Worm (Caenorhabditis elegans) whole organism, L4 larva: Measurements from ENCODE around the gene myrf-1.

Source experiments
- F10B5.3 ChIP-seq: sonication (generic microtip); optimal IDR thresholded peaks from 2 replicates; lab custom pipeline; 2016; ENCODE audit warnings: mild to moderate bottlenecking, missing genetic modification characterization, missing compliant biosample characterization
- F49E8.2 ChIP-seq: sonication (generic microtip); optimal IDR thresholded peaks from 2 replicates; lab custom pipeline; 2016; ENCODE audit warnings: missing compliant biosample characterization, mild to moderate bottlenecking, missing genetic modification characterization, borderline replicate concordance
- R02D3.7 ChIP-seq: fragments of 150-350 bp; sonication (generic microtip); optimal IDR thresholded peaks from 3 replicates; lab custom pipeline; 2014; ENCODE audit warnings: missing biosample characterization, missing genetic modification characterization
- Y5F2A.4 ChIP-seq: fragments of 200-800 bp; sonication (Bioruptor generic); optimal IDR thresholded peaks from 2 replicates; lab custom pipeline; 2018; ENCODE audit warnings: mild to moderate bottlenecking, missing genetic modification characterization, missing compliant biosample characterization
- ama-1 ChIP-seq: fragments of 150-350 bp; optimal IDR thresholded peaks from 2 replicates; lab custom pipeline; 2014; ENCODE audit warnings: inconsistent platforms, mixed read lengths
- arid-1 ChIP-seq: fragments of 200-800 bp; sonication (Bioruptor generic); conservative IDR thresholded peaks from 2 replicates; pipeline ENCODE4 v1.3.6; 2022; ENCODE audit warnings: missing genetic modification reagents, missing genetic modification characterization, missing compliant biosample characterization
- ceh-44 ChIP-seq: fragments of 200-800 bp; sonication (Bioruptor generic); IDR thresholded peaks from 2 replicates; pipeline ENCODE4 v1.3.6; 2022; ENCODE audit warnings: missing genetic modification reagents, missing genetic modification characterization, missing compliant biosample characterization
- ceh-62 ChIP-seq: sonication (generic microtip); optimal IDR thresholded peaks from 2 replicates; lab custom pipeline; 2017; ENCODE audit warnings: missing biosample characterization, missing genetic modification characterization
- ceh-82 ChIP-seq: sonication (generic microtip); optimal IDR thresholded peaks from 2 replicates; lab custom pipeline; 2017; ENCODE audit warnings: missing biosample characterization, missing genetic modification characterization
- ces-1 ChIP-seq: fragments of 150-350 bp; sonication (generic microtip); optimal IDR thresholded peaks from 4 replicates; lab custom pipeline; 2014; ENCODE audit warnings: missing biosample characterization, missing genetic modification reagents, missing genetic modification characterization
- ctbp-1 ChIP-seq: fragments of 200-800 bp; sonication (Bioruptor generic); IDR thresholded peaks from 2 replicates; pipeline ENCODE4 v1.3.6; 2022; ENCODE audit warnings: missing genetic modification reagents, missing genetic modification characterization, missing compliant biosample characterization
- daf-16 ChIP-seq, 3 experiments: sonication (generic microtip); optimal IDR thresholded peaks; 2 replicates each; lab custom pipeline; 2016 to 2017; ENCODE audit warnings: missing genetic modification characterization in 3 of 3, missing genetic modification reagents in 3 of 3, mild to moderate bottlenecking in 2 of 3, missing compliant biosample characterization in 2 of 3, missing biosample characterization in 1 of 3, moderate library complexity in 1 of 3
- dmd-9 ChIP-seq: fragments of 200-800 bp; sonication (Bioruptor generic); IDR thresholded peaks from 2 replicates; pipeline ENCODE4 v1.3.6; 2022; ENCODE audit warnings: missing genetic modification reagents, missing genetic modification characterization, missing compliant biosample characterization
- dpl-1 ChIP-seq: fragments of 150-350 bp; optimal IDR thresholded peaks from 2 replicates; lab custom pipeline; 2014; ENCODE audit warnings: missing biosample characterization, missing genetic modification reagents, missing genetic modification characterization
- dve-1 ChIP-seq: sonication (generic microtip); optimal IDR thresholded peaks from 2 replicates; lab custom pipeline; 2017; ENCODE audit warnings: antibody characterized with exemption, mild to moderate bottlenecking, missing genetic modification characterization, missing compliant biosample characterization; ENCODE audit not compliant: insufficient read depth
- fkh-10 ChIP-seq: fragments of 150-350 bp; optimal IDR thresholded peaks from 2 replicates; lab custom pipeline; 2014; ENCODE audit warnings: missing biosample characterization, missing genetic modification reagents, missing genetic modification characterization
- gei-8 ChIP-seq: fragments of 200-800 bp; sonication (Bioruptor generic); optimal IDR thresholded peaks from 2 replicates; lab custom pipeline; 2018; ENCODE audit warnings: mild to moderate bottlenecking, missing genetic modification characterization, missing compliant biosample characterization
- hif-1 ChIP-seq, 2 experiments: sonication (generic microtip); optimal IDR thresholded peaks; 2 replicates each; lab custom pipeline; 2016 to 2017; ENCODE audit warnings: missing compliant biosample characterization in 2 of 2, missing genetic modification characterization in 2 of 2, missing genetic modification reagents in 2 of 2, missing genotype in 2 of 2, mild to moderate bottlenecking in 1 of 2
- hlh-11 ChIP-seq: fragments of 200-800 bp; sonication (Bioruptor generic); optimal IDR thresholded peaks from 2 replicates; lab custom pipeline; 2018; ENCODE audit warnings: mild to moderate bottlenecking, missing genetic modification characterization, missing compliant biosample characterization
- hlh-30 ChIP-seq: sonication (generic microtip); optimal IDR thresholded peaks from 2 replicates; lab custom pipeline; 2017; ENCODE audit warnings: antibody characterized with exemption, mild to moderate bottlenecking, missing genetic modification characterization, missing compliant biosample characterization; ENCODE audit not compliant: insufficient read depth
- hmg-1.1 ChIP-seq: fragments of 200-800 bp; sonication (Bioruptor generic); IDR thresholded peaks from 2 replicates; pipeline ENCODE4 v1.3.6; 2022; ENCODE audit warnings: missing genetic modification reagents, missing genetic modification characterization, missing compliant biosample characterization
- jun-1 ChIP-seq: fragments of 150-350 bp; optimal IDR thresholded peaks from 2 replicates; lab custom pipeline; 2014; ENCODE audit warnings: missing biosample characterization, missing genetic modification reagents, missing genetic modification characterization
- lim-7 ChIP-seq: fragments of 200-800 bp; sonication (Bioruptor generic); IDR thresholded peaks from 2 replicates; pipeline ENCODE4 v1.3.6; 2022; ENCODE audit warnings: missing genetic modification characterization, missing compliant biosample characterization
- lin-1 ChIP-seq: fragments of 200-800 bp; sonication (Bioruptor generic); IDR thresholded peaks from 2 replicates; pipeline ENCODE4 v1.3.6; 2022; ENCODE audit warnings: missing genetic modification reagents, missing genetic modification characterization, missing compliant biosample characterization
- lin-13 ChIP-seq: fragments of 150-350 bp; optimal IDR thresholded peaks from 2 replicates; lab custom pipeline; 2014; ENCODE audit warnings: missing biosample characterization, missing genetic modification reagents, missing genetic modification characterization
- lin-15B ChIP-seq: fragments of 150-350 bp; sonication (generic microtip); optimal IDR thresholded peaks from 3 replicates; lab custom pipeline; 2014; ENCODE audit warnings: missing biosample characterization, missing genetic modification characterization
- lsy-2 ChIP-seq, 2 experiments: fragments of 150-350 bp in 1 of 2; sonication (generic microtip) in 1 of 2; optimal IDR thresholded peaks; 2 replicates each; lab custom pipeline; 2014 to 2017; ENCODE audit warnings: missing biosample characterization in 2 of 2, missing genetic modification characterization in 2 of 2
- madf-9 ChIP-seq: fragments of 200-800 bp; sonication (Bioruptor generic); conservative IDR thresholded peaks from 2 replicates; pipeline ENCODE4 v1.3.6; 2022; ENCODE audit warnings: missing genetic modification reagents, missing genetic modification characterization, missing compliant biosample characterization
- mep-1 ChIP-seq: fragments of 150-350 bp; sonication (generic microtip); optimal IDR thresholded peaks from 3 replicates; lab custom pipeline; 2014; ENCODE audit warnings: missing biosample characterization, missing genetic modification characterization
- mes-2 ChIP-seq: sonication (generic microtip); optimal IDR thresholded peaks from 2 replicates; lab custom pipeline; 2016; ENCODE audit warnings: missing genotype, mild to moderate bottlenecking, missing genetic modification characterization, missing compliant biosample characterization; ENCODE audit not compliant: poor library complexity, severe bottlenecking
- mxl-3 ChIP-seq: fragments of 200-800 bp; sonication (Bioruptor generic); optimal IDR thresholded peaks from 2 replicates; lab custom pipeline; 2018; ENCODE audit warnings: mild to moderate bottlenecking, missing genetic modification characterization, missing compliant biosample characterization
- nhr-102 ChIP-seq: sonication (generic microtip); optimal IDR thresholded peaks from 2 replicates; lab custom pipeline; 2016; ENCODE audit warnings: mild to moderate bottlenecking, missing genetic modification characterization, moderate library complexity, missing compliant biosample characterization
- nhr-237 ChIP-seq: sonication (generic microtip); optimal IDR thresholded peaks from 2 replicates; lab custom pipeline; 2017; ENCODE audit warnings: missing biosample characterization, missing genetic modification characterization
- nhr-25 ChIP-seq: sonication (generic microtip); optimal IDR thresholded peaks from 2 replicates; lab custom pipeline; 2017; ENCODE audit warnings: missing genetic modification characterization, mild to moderate bottlenecking, missing compliant biosample characterization, antibody characterized with exemption, moderate library complexity, borderline replicate concordance; ENCODE audit not compliant: insufficient read depth
- nhr-28 ChIP-seq: fragments of 150-350 bp; optimal IDR thresholded peaks from 2 replicates; lab custom pipeline; 2014; ENCODE audit warnings: missing biosample characterization, missing genetic modification characterization
- nhr-41 ChIP-seq: fragments of 200-800 bp; sonication (Bioruptor generic); IDR thresholded peaks from 2 replicates; pipeline ENCODE4 v1.3.6; 2022; ENCODE audit warnings: missing genetic modification reagents, missing genetic modification characterization, missing compliant biosample characterization
- nhr-6 ChIP-seq: fragments of 150-350 bp; optimal IDR thresholded peaks from 2 replicates; lab custom pipeline; 2014; ENCODE audit warnings: missing biosample characterization, missing genetic modification characterization
- nhr-76 ChIP-seq: fragments of 150-350 bp; optimal IDR thresholded peaks from 2 replicates; lab custom pipeline; 2014; ENCODE audit warnings: missing biosample characterization, missing genetic modification characterization
- nhr-77 ChIP-seq: fragments of 150-350 bp; optimal IDR thresholded peaks from 2 replicates; lab custom pipeline; 2014; ENCODE audit warnings: missing biosample characterization, missing genetic modification characterization
- pha-4 ChIP-seq, 2 experiments: fragments of 150-350 bp in 1 of 2; fragments of 200-800 bp in 1 of 2; sonication (Bioruptor generic) in 1 of 2; IDR thresholded peaks in 1 of 2; optimal IDR thresholded peaks in 1 of 2; 2 replicates each; pipeline versions ENCODE4 v1.3.6 to Lab custom; 2014 to 2022; ENCODE audit warnings: missing genetic modification characterization in 2 of 2, missing genetic modification reagents in 2 of 2, missing biosample characterization in 1 of 2, missing compliant biosample characterization in 1 of 2
- pqm-1 ChIP-seq: sonication (generic microtip); optimal IDR thresholded peaks from 2 replicates; lab custom pipeline; 2017; ENCODE audit warnings: missing biosample characterization, missing genetic modification characterization
- set-16 ChIP-seq: fragments of 200-800 bp; sonication (Bioruptor generic); IDR thresholded peaks from 2 replicates; pipeline ENCODE4 v1.3.6; 2022; ENCODE audit warnings: missing genetic modification reagents, missing genetic modification characterization, missing compliant biosample characterization
- snpc-4 ChIP-seq: fragments of 150-350 bp; optimal IDR thresholded peaks from 2 replicates; lab custom pipeline; 2014; ENCODE audit warnings: missing biosample characterization, missing genetic modification characterization
- unc-39 ChIP-seq: sonication (generic microtip); optimal IDR thresholded peaks from 2 replicates; lab custom pipeline; 2017; ENCODE audit warnings: missing biosample characterization, missing genetic modification characterization
- unc-62 ChIP-seq, 3 experiments: fragments of 150-350 bp in 1 of 3; sonication (generic microtip); optimal IDR thresholded peaks in 2 of 3; peaks in 1 of 3; 1 replicate in 1 of 3; 2 replicates in 2 of 3; lab custom pipeline; 2014 to 2017; ENCODE audit warnings: missing biosample characterization in 3 of 3, missing genetic modification characterization in 3 of 3, missing genetic modification reagents in 3 of 3, missing genotype in 1 of 3
- zfp-2 ChIP-seq: sonication (generic microtip); optimal IDR thresholded peaks from 2 replicates; lab custom pipeline; 2016; ENCODE audit warnings: mild to moderate bottlenecking, missing genetic modification characterization, missing compliant biosample characterization
- zfp-3 ChIP-seq: fragments of 200-800 bp; sonication (Bioruptor generic); conservative IDR thresholded peaks from 2 replicates; pipeline ENCODE4 v1.3.6; 2022; ENCODE audit warnings: missing genetic modification reagents, missing genetic modification characterization, missing compliant biosample characterization
- zip-2 ChIP-seq: fragments of 150-350 bp; optimal IDR thresholded peaks from 2 replicates; lab custom pipeline; 2014; ENCODE audit warnings: missing biosample characterization, missing genetic modification characterization

The myrf-1 gene

ce11 chrII:10502491-10503063 is at the start of gene myrf-1:
Gene myrf-1 (minus strand): TSS chrII:10502541.
- peak; percentile 86 for TF ChIP-seq dve-1 (tag; lab: Kevin White, UChicago)
- peak; percentile 99 for TF ChIP-seq nhr-41 (GFP tag; lab: Robert Waterston, UW)
- peak; percentile 89 for TF ChIP-seq nhr-77 (tag; lab: Kevin White, UChicago)
- 0 out of 2 replicates have a peak, but pooled peaks have one; percentile 42 for TF ChIP-seq ceh-44
- peak; percentile 60 for TF ChIP-seq nhr-6
- no peak; the same call in 1 of the 2 replicates for TF ChIP-seq madf-9 (GFP tag; lab: Robert Waterston, UW)
- peak; percentile 90 for TF ChIP-seq hlh-30 (tag; lab: Kevin White, UChicago)
- TF ChIP-seq pha-4 (GFP tag; IDR thresholded peaks at IDR 0.05; lab: Robert Waterston, UW), result peak; percentile 85
- TF ChIP-seq pha-4 (tag; optimal IDR thresholded peaks at IDR 0.05; lab: Kevin White, UChicago), result peak; percentile 32
- TF ChIP-seq nhr-25, result peak; percentile 89
- TF ChIP-seq F49E8.2 (tag; lab: Kevin White, UChicago), result no peak
- peak; percentile 94 for TF ChIP-seq hmg-1.1 (GFP tag; lab: Robert Waterston, UW)
- no peak for TF ChIP-seq unc-39 (tag; lab: Kevin White, UChicago)
- TF ChIP-seq ceh-82, result no peak
- TF ChIP-seq pqm-1, result peak; percentile 19
- TF ChIP-seq ama-1, result no peak
- peak; percentile 78 for TF ChIP-seq lin-1 (GFP tag; lab: Robert Waterston, UW)
- TF ChIP-seq zfp-3 (GFP tag; lab: Robert Waterston, UW), result no peak
- 0 out of 2 replicates have a peak, but pooled peaks have one; percentile 46 for TF ChIP-seq lim-7 (GFP tag; lab: Robert Waterston, UW)
- TF ChIP-seq ces-1 (GFP tag; lab: Kevin White, UChicago), result no peak
- TF ChIP-seq mxl-3, result peak; percentile 96
- TF ChIP-seq lin-13 (GFP tag; lab: Kevin White, UChicago), result peak; percentile 47
- no peak for TF ChIP-seq lin-15B
- TF ChIP-seq dmd-9, result 0 out of 2 replicates have a peak, but pooled peaks have one; percentile 31
- peak; percentile 7 for TF ChIP-seq fkh-10
- TF ChIP-seq F10B5.3 (tag; lab: Kevin White, UChicago), result peak; percentile 55
- no peak for TF ChIP-seq R02D3.7
- TF ChIP-seq nhr-76 (tag; lab: Kevin White, UChicago), result no peak
- TF ChIP-seq jun-1 (tag; lab: Kevin White, UChicago), result peak; percentile 58
- peak; percentile 100 for TF ChIP-seq set-16 (GFP tag; lab: Robert Waterston, UW)
- TF ChIP-seq Y5F2A.4 (GFP tag; lab: Kevin White, UChicago), result no peak
- TF ChIP-seq hlh-11, result peak; percentile 98
- peak; percentile 63 for TF ChIP-seq nhr-102 (tag; lab: Kevin White, UChicago)
- TF ChIP-seq nhr-237, result no peak
- TF ChIP-seq snpc-4, result no peak
- TF ChIP-seq gei-8 (GFP tag; lab: Kevin White, UChicago), result peak; percentile 48
- TF ChIP-seq unc-62 (GFP tag; optimal IDR thresholded peaks at IDR 0.05 in 1 of 2; lab: Kevin White, UChicago), result peak in 1 of 2 experiments; percentile 85
- no peak for TF ChIP-seq unc-62 (tag; optimal IDR thresholded peaks at IDR 0.05; lab: Kevin White, UChicago)
- peak in 1 of 2 experiments; percentile 88 for TF ChIP-seq hif-1 (tag; optimal IDR thresholded peaks at IDR 0.05; lab: Kevin White, UChicago)
- peak; percentile 25 to 74 for TF ChIP-seq lsy-2 (tag; optimal IDR thresholded peaks at IDR 0.05; lab: Kevin White, UChicago)
- peak; percentile 83 for TF ChIP-seq nhr-28 (tag; lab: Kevin White, UChicago)
- peak; percentile 39 for TF ChIP-seq daf-16 (GFP tag; optimal IDR thresholded peaks at IDR 0.05; lab: Kevin White, UChicago)
- TF ChIP-seq daf-16 (tag; optimal IDR thresholded peaks at IDR 0.05; lab: Kevin White, UChicago), result peak; percentile 50
- TF ChIP-seq zfp-2 (tag; lab: Kevin White, UChicago), result peak; percentile 10
- peak; percentile 81 for TF ChIP-seq mes-2 (tag; lab: Kevin White, UChicago)
- TF ChIP-seq arid-1, result peak; percentile 79
- TF ChIP-seq ceh-62 (tag; lab: Kevin White, UChicago), result no peak
- TF ChIP-seq dpl-1 (GFP tag; lab: Kevin White, UChicago), result peak; percentile 49
- peak; percentile 91 for TF ChIP-seq ctbp-1 (GFP tag; lab: Robert Waterston, UW)
- no peak for TF ChIP-seq zip-2 (tag; lab: Kevin White, UChicago)
- peak; percentile 91 for TF ChIP-seq mep-1 (tag; lab: Kevin White, UChicago)
